Fruit fly (Drosophila melanogaster) whole organism, adult: ENCODE data around the gene CG5171.

Experiments
- CG11617 ChIP-seq: fragments of 200-800 bp; sonication (Bioruptor generic); optimal IDR thresholded peaks from 2 replicates; lab custom pipeline; 2017; ENCODE audit warnings: mild to moderate bottlenecking, missing biosample characterization, missing genetic modification reagents, missing genetic modification characterization
- CG12768 ChIP-seq: fragments of 200-800 bp; sonication (Bioruptor generic); optimal IDR thresholded peaks from 2 replicates; lab custom pipeline; 2017; ENCODE audit warnings: missing biosample characterization, missing genetic modification characterization, mild to moderate bottlenecking, moderate library complexity, missing genetic modification reagents
- CG14711 ChIP-seq: fragments of 200-800 bp; sonication (Bioruptor generic); optimal IDR thresholded peaks from 2 replicates; lab custom pipeline; 2018; ENCODE audit warnings: missing biosample characterization, mild to moderate bottlenecking, missing genetic modification characterization, moderate library complexity
- CG1620 ChIP-seq: fragments of 200-800 bp; sonication (Bioruptor generic); optimal IDR thresholded peaks from 2 replicates; lab custom pipeline; 2016; ENCODE audit warnings: missing biosample characterization, missing genetic modification characterization
- CG33017 ChIP-seq: fragments of 200-800 bp; sonication (Bioruptor generic); optimal IDR thresholded peaks from 2 replicates; lab custom pipeline; 2018; ENCODE audit warnings: missing biosample characterization, mild to moderate bottlenecking, missing genetic modification characterization, moderate library complexity
- CG5204 ChIP-seq: fragments of 200-800 bp; sonication (Bioruptor generic); optimal IDR thresholded peaks from 2 replicates; lab custom pipeline; 2016; ENCODE audit warnings: missing biosample characterization, missing genetic modification characterization
- CG7045 ChIP-seq: fragments of 200-800 bp; sonication (Bioruptor generic); optimal IDR thresholded peaks from 2 replicates; lab custom pipeline; 2017; ENCODE audit warnings: missing biosample characterization, mild to moderate bottlenecking, missing genetic modification characterization
- CG7101 ChIP-seq: fragments of 200-800 bp; sonication (Bioruptor generic); optimal IDR thresholded peaks from 2 replicates; lab custom pipeline; 2018; ENCODE audit warnings: missing biosample characterization, mild to moderate bottlenecking, missing genetic modification characterization, moderate library complexity
- Clk ChIP-seq: fragments of 200-800 bp; sonication (Bioruptor generic); optimal IDR thresholded peaks from 2 replicates; lab custom pipeline; 2017; ENCODE audit warnings: missing biosample characterization, missing genetic modification characterization
- Crg-1 ChIP-seq: fragments of 200-800 bp; sonication (Bioruptor generic); optimal IDR thresholded peaks from 2 replicates; lab custom pipeline; 2016; ENCODE audit warnings: missing biosample characterization, missing genetic modification characterization
- Hr96 ChIP-seq: fragments of 200-800 bp; sonication (Bioruptor generic); optimal IDR thresholded peaks from 2 replicates; lab custom pipeline; 2016; ENCODE audit warnings: missing biosample characterization, missing genetic modification characterization
- Mnt ChIP-seq: fragments of 200-800 bp; sonication (Bioruptor generic); optimal IDR thresholded peaks from 2 replicates; lab custom pipeline; 2016; ENCODE audit warnings: missing biosample characterization, mild to moderate bottlenecking, missing genetic modification characterization
- bab1 ChIP-seq: fragments of 200-800 bp; sonication (Bioruptor generic); optimal IDR thresholded peaks from 3 replicates; lab custom pipeline; 2019; ENCODE audit warnings: missing biosample characterization, mild to moderate bottlenecking, missing genetic modification characterization, moderate library complexity
- cic ChIP-seq: fragments of 200-800 bp; sonication (Bioruptor generic); optimal IDR thresholded peaks from 2 replicates; lab custom pipeline; 2017; ENCODE audit warnings: missing biosample characterization, mild to moderate bottlenecking, missing genetic modification characterization, moderate library complexity
- cnc ChIP-seq, 2 experiments: fragments of >200 bp; optimal IDR thresholded peaks; 2 replicates each; lab custom pipeline; 2017
- kay ChIP-seq: fragments of 200-800 bp; sonication (Bioruptor generic); peaks from one replicate; lab custom pipeline; 2016; ENCODE audit warnings: missing biosample characterization, missing genetic modification characterization, borderline replicate concordance
- ovo ChIP-seq: fragments of 200-800 bp; sonication (Bioruptor generic); optimal IDR thresholded peaks from 2 replicates; lab custom pipeline; 2016; ENCODE audit warnings: missing biosample characterization, missing genetic modification characterization
- pad ChIP-seq: fragments of 200-800 bp; sonication (Bioruptor generic); optimal IDR thresholded peaks from 3 replicates; lab custom pipeline; 2017; ENCODE audit warnings: missing biosample characterization, missing genetic modification characterization, mild to moderate bottlenecking, moderate library complexity, missing genetic modification reagents
- tj ChIP-seq: fragments of 200-800 bp; sonication (Bioruptor generic); optimal IDR thresholded peaks from 3 replicates; lab custom pipeline; 2017; ENCODE audit warnings: missing biosample characterization, mild to moderate bottlenecking, missing genetic modification characterization, moderate library complexity
- toe ChIP-seq: fragments of 200-800 bp; sonication (Bioruptor generic); optimal IDR thresholded peaks from 2 replicates; lab custom pipeline; 2016; ENCODE audit warnings: missing biosample characterization, missing genetic modification characterization

Gene CG5171

dm6 chr2L:7386555-7387420 is 14.3 kb upstream of the CG5171 start:
- peak; percentile 16 for TF ChIP-seq bab1
- TF ChIP-seq CG14711 (tag; lab: Kevin White, UChicago): peak; percentile 33
- TF ChIP-seq pad: no peak
- peak; percentile 99 for TF ChIP-seq tj

DNA sequence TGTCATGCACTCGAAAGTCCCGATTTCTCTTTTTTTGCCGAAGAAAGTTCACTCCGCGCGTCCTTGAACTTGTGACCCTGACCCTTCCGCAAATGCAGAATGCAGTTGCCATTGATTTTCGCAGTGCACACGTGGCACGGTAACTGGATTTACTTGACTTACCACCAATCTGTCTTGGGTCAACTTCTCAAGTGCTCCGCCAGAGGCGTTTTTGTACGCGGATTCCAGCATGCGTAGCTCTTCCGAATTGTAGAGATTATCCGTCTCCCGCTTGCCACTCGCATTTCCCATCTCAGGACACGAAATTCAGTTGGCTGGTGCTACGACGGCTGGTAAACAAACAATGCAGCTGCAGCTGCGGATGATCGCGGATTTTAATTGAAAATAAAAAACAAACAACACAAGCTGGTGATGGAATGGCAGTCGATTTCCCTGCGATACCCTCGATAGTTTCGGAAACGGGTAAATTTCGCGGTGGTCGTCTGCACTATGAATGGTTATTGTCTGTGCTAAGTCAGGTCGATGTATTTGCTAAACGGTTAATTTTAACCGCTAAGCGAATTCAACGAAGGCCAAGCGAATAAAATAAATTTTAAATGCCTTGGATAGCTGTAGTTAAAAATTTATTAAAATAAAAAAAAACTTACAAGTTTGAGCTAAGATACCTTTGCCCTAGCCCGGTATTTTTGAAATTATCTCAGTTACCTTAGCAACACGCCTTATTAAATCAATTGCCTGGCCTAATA is 13.1 kb upstream of the CG5171 start, which contains the start of the genes CG5149 and gudu:
Gene CG5149 (minus strand): TSS at position 441 of the 746 bp plus-strand sequence.
Gene gudu (plus strand): TSS at position 696 of the 746 bp plus-strand sequence.
- TF ChIP-seq CG14711 (tag; lab: Kevin White, UChicago) (peak; percentile 11), CG1620 (GFP tag; lab: Kevin White, UChicago) (no peak), Crg-1 (GFP tag; lab: Kevin White, UChicago) (no peak), bab1 (peak; percentile 54)

DNA sequence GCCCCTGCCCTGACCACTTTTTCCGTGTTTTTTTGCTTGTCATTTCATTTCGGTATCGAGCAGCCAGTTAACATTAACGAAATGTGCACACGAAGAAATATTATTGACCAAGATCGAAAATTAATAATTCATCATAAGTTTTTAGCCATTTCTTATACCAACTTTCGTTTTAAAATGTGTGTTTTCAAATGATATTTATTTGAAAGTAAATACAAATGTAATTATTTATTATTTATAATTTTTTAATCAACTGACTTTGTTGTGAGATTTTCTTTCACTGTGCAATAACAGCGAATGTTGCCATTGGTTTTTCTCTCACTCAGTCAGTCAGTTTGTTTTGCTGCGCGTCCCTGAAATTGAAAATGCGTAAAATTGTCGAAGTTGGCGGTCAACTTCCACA is 5.3 kb upstream of the CG5171 start:
- TF ChIP-seq Hr96 (GFP tag; lab: Kevin White, UChicago) (no peak), Crg-1 (GFP tag; lab: Kevin White, UChicago) (no peak), CG12768 (no peak), toe (GFP tag; lab: Kevin White, UChicago) (no peak), Clk (GFP tag; lab: Kevin White, UChicago) (no peak), kay (GFP tag; lab: Kevin White, UChicago) (no peak), bab1 (peak; percentile 1)

- TF ChIP-seq CG12768 (no peak), Crg-1 (GFP tag; lab: Kevin White, UChicago) (no peak), cnc (optimal IDR thresholded peaks at IDR 0.05; lab: Kevin White, UChicago) (no peak), bab1 (no peak), Clk (GFP tag; lab: Kevin White, UChicago) (no peak), kay (GFP tag; lab: Kevin White, UChicago) (no peak), CG7045 (GFP tag; lab: Kevin White, UChicago) (no peak), CG1620 (GFP tag; lab: Kevin White, UChicago) (no peak)
These were observed 4.2 kb upstream of the CG5171 start for dm6 chr2L:7396962-7397361.

dm6 chr2L:7397746-7398145 is 3.4 kb upstream of the CG5171 start:
- no peak for TF ChIP-seq CG14711 (tag; lab: Kevin White, UChicago)
- TF ChIP-seq CG33017 (tag; lab: Kevin White, UChicago): no peak
- no peak for TF ChIP-seq CG1620 (GFP tag; lab: Kevin White, UChicago)
- no peak for TF ChIP-seq Crg-1 (GFP tag; lab: Kevin White, UChicago)
- TF ChIP-seq cic: no peak
- TF ChIP-seq Hr96 (GFP tag; lab: Kevin White, UChicago): no peak
- no peak for TF ChIP-seq CG5204 (GFP tag; lab: Kevin White, UChicago)
- TF ChIP-seq pad: no peak
- no peak for TF ChIP-seq CG12768
- no peak for TF ChIP-seq cnc (optimal IDR thresholded peaks at IDR 0.05; lab: Kevin White, UChicago)
- no peak for TF ChIP-seq ovo (GFP tag; lab: Kevin White, UChicago)
- no peak for TF ChIP-seq CG7045 (GFP tag; lab: Kevin White, UChicago)
- no peak for TF ChIP-seq CG11617 (GFP tag; lab: Kevin White, UChicago)

dm6 chr2L:7398528-7398927 is 2.6 kb upstream of the CG5171 start, which contains the start of gene CG5160:
Gene CG5160, minus strand, starts transcription at chr2L:7398750.
- no peak for TF ChIP-seq pad
- no peak for TF ChIP-seq Clk (GFP tag; lab: Kevin White, UChicago)
- no peak for TF ChIP-seq toe (GFP tag; lab: Kevin White, UChicago)
- TF ChIP-seq bab1: no peak
- no peak for TF ChIP-seq cic
- TF ChIP-seq CG1620 (GFP tag; lab: Kevin White, UChicago): no peak
- no peak for TF ChIP-seq ovo (GFP tag; lab: Kevin White, UChicago)
- no peak for TF ChIP-seq Mnt (GFP tag; lab: Kevin White, UChicago)
- TF ChIP-seq CG5204 (GFP tag; lab: Kevin White, UChicago): no peak
- TF ChIP-seq CG14711 (tag; lab: Kevin White, UChicago): no peak
- no peak for TF ChIP-seq Hr96 (GFP tag; lab: Kevin White, UChicago)
- no peak for TF ChIP-seq CG33017 (tag; lab: Kevin White, UChicago)
- TF ChIP-seq cnc (optimal IDR thresholded peaks at IDR 0.05; lab: Kevin White, UChicago): no peak
- TF ChIP-seq kay (GFP tag; lab: Kevin White, UChicago): no peak

dm6 chr2L:7401627-7402026 is 492 bp downstream of the CG5171 start:
- TF ChIP-seq Mnt (GFP tag; lab: Kevin White, UChicago) (no peak), toe (GFP tag; lab: Kevin White, UChicago) (no peak), CG7045 (GFP tag; lab: Kevin White, UChicago) (no peak), CG11617 (GFP tag; lab: Kevin White, UChicago) (no peak), cic (no peak), Crg-1 (GFP tag; lab: Kevin White, UChicago) (no peak), CG33017 (tag; lab: Kevin White, UChicago) (no peak), CG7101 (no peak), ovo (GFP tag; lab: Kevin White, UChicago) (no peak), pad (no peak), CG1620 (GFP tag; lab: Kevin White, UChicago) (no peak), CG12768 (no peak), tj (no peak), kay (GFP tag; lab: Kevin White, UChicago) (no peak), Clk (GFP tag; lab: Kevin White, UChicago) (no peak), bab1 (no peak)
